Worm (Caenorhabditis elegans): Measurements from ENCODE around the gene ZK971.1.
A peak's percentile ranks its signal among the peaks of the same experiment; 100 is the strongest.

ZK971.1 gene

DNA sequence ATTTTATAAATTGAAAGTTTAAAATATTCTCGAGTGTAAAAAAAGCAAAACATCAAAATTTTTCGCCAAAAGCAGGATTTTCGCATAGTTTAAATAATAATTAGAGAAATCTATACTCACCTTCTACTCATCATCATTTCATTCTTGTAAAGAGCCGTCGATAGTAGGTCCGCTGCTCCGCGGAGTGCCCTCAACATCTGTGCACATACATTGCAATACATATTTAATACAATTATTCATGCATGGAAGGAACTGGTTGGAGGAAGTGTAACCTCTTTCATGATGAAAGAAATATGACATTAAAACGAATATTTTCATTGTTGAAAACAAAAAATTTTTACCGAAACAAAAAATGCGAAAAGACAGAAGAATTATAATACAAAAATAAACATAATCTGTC lies 37.2 kb downstream of the ZK971.1 start, which contains the start of gene mrps-14:
mrps-14 (minus strand) TSS at position 197 of the 400 bp plus-strand sequence.
- TF ChIP-seq nhr-77 (tag; optimal IDR thresholded peaks at IDR 0.05) (no peak), ceh-82 (tag; optimal IDR thresholded peaks at IDR 0.05) (no peak), unc-130 (tag; optimal IDR thresholded peaks at IDR 0.05) (no peak), F16B12.6 (tag; optimal IDR thresholded peaks at IDR 0.05) (no peak), nhr-76 (tag; optimal IDR thresholded peaks at IDR 0.05) (no peak), pag-3 (tag; optimal IDR thresholded peaks at IDR 0.05; ENCODE audit: borderline replicate concordance, insufficient read depth) (no peak), ztf-11 (tag; optimal IDR thresholded peaks at IDR 0.05) (no peak), efl-1 (optimal IDR thresholded peaks at IDR 0.05) (no peak), efl-1 (GFP tag; optimal IDR thresholded peaks at IDR 0.05 in 1 of 2) (no peak), mef-2 (tag; optimal IDR thresholded peaks at IDR 0.05) (no peak)

DNA sequence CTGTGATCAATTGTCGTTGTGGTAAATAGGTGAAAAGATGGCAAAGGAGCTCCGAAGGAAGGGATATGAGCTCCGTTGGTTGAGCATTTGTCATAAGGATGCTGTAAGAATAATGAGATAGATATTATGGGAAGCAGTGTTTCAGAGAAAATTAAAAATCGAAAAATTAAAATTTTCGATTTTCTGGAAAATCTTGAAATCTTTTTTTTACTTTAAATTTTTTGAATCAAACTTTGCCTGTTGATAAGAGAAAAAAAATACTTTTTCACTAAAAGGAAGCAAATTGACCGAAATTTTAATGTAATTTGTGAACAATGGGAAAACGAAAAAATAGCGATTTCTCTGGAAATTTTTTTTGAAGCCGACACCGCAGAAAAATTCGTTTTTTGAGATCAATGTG lies 39.9 kb downstream of the ZK971.1 start, which contains the start of gene mec-15:
mec-15 (minus strand) TSS at position 101 of the 400 bp plus-strand sequence.
- TF ChIP-seq unc-62 (GFP tag; optimal IDR thresholded peaks at IDR 0.05), result no peak
- TF ChIP-seq lin-39 (tag; optimal IDR thresholded peaks at IDR 0.05), result no peak
- TF ChIP-seq blmp-1 (tag; optimal IDR thresholded peaks at IDR 0.05), result no peak
- TF ChIP-seq mdl-1 (tag; optimal IDR thresholded peaks at IDR 0.05), result no peak
- no peak for TF ChIP-seq snu-23 (GFP tag; optimal IDR thresholded peaks at IDR 0.05)
- TF ChIP-seq zag-1 (tag; optimal IDR thresholded peaks at IDR 0.05), result no peak
- TF ChIP-seq pax-3 (tag; optimal IDR thresholded peaks at IDR 0.05), result no peak
- no peak for TF ChIP-seq sptf-1 (tag; optimal IDR thresholded peaks at IDR 0.05)
- TF ChIP-seq ama-1 (optimal IDR thresholded peaks at IDR 0.05), result no peak
- no peak for TF ChIP-seq ztf-11 (tag; optimal IDR thresholded peaks at IDR 0.05)
- TF ChIP-seq nhr-90 (tag; optimal IDR thresholded peaks at IDR 0.05; ENCODE audit: poor library complexity), result no peak
- no peak for TF ChIP-seq dpl-1 (GFP tag; optimal IDR thresholded peaks at IDR 0.05)
- TF ChIP-seq lir-3 (tag; optimal IDR thresholded peaks at IDR 0.05; ENCODE audit: poor library complexity), result no peak
- TF ChIP-seq vab-15 (tag; optimal IDR thresholded peaks at IDR 0.05), result no peak
- TF ChIP-seq nhr-19 (GFP tag; conservative IDR thresholded peaks at IDR 0.05), result no peak
- TF ChIP-seq rnt-1 (tag; optimal IDR thresholded peaks at IDR 0.05), result no peak
- no peak for TF ChIP-seq hlh-17 (GFP tag; optimal IDR thresholded peaks at IDR 0.05; ENCODE audit: borderline replicate concordance)
- TF ChIP-seq nhr-11 (tag; optimal IDR thresholded peaks at IDR 0.05), result no peak
- no peak for TF ChIP-seq alr-1 (tag; optimal IDR thresholded peaks at IDR 0.05; ENCODE audit: borderline replicate concordance)

DNA sequence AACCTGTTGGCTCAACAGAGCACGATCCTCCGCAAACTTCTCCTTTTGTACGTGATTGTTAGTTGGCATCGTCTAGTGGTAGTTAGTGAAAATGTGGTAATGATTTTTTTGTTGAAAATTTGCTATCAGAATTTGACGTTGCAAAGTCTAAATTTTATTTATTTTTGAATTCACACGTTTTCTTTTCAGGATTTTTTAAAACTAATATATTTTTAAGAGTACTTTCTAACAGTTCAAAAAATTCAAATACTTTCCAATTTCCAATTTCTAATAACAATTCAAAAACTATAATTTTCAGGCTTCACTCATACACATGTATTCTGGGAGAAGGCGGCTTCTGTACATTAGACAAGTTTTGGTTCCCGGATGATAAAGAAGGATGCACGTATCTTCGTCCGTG lies 45.1 kb downstream of the ZK971.1 start, which contains the start of gene ubxn-5:
ubxn-5 (minus strand) TSS at position 101 of the 400 bp plus-strand sequence.
- no peak for TF ChIP-seq ets-5 (GFP tag; IDR thresholded peaks at IDR 0.05)
- TF ChIP-seq unc-98 (GFP tag; IDR thresholded peaks at IDR 0.05), result no peak
- no peak for TF ChIP-seq ceh-88 (GFP tag; IDR thresholded peaks at IDR 0.05)
- TF ChIP-seq Y116A8C.19 (tag; optimal IDR thresholded peaks at IDR 0.05; ENCODE audit: borderline replicate concordance), result no peak
- TF ChIP-seq sox-4 (tag; optimal IDR thresholded peaks at IDR 0.05), result no peak
- TF ChIP-seq xbp-1 (tag; optimal IDR thresholded peaks at IDR 0.05), result no peak
- TF ChIP-seq dsc-1 (tag; optimal IDR thresholded peaks at IDR 0.05), result no peak
- TF ChIP-seq nhr-11 (tag; optimal IDR thresholded peaks at IDR 0.05), result no peak
- TF ChIP-seq nhr-47 (tag; optimal IDR thresholded peaks at IDR 0.05), result no peak
- TF ChIP-seq sptf-1 (tag; optimal IDR thresholded peaks at IDR 0.05), result no peak
- TF ChIP-seq lin-15B (tag; optimal IDR thresholded peaks at IDR 0.05), result no peak
- no peak for TF ChIP-seq mab-9 (GFP tag; IDR thresholded peaks at IDR 0.05)

DNA sequence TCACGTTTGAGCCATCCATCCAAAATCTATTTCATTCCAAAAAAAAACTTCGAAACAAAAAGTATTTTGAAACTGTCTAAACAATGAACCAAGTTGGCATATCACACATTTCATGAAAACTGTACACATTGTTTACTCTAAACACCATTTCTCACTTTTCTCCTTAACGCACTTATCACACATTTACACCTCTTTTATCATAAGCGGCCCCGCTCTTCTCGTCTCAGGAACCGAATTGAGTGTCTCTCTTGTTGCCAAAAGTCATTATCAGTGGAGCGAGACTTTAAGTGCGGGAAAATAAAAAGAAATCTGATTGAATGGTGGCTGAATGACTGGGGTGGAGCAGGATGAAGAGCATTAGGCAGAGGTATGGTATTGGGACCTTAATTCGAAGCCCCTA lies 47.6 kb downstream of the ZK971.1 start:
- peak; percentile 57 for TF ChIP-seq elt-2 (tag; optimal IDR thresholded peaks at IDR 0.05)
- no peak for TF ChIP-seq nhr-20 (tag; optimal IDR thresholded peaks at IDR 0.05)
- TF ChIP-seq zip-4 (GFP tag; optimal IDR thresholded peaks at IDR 0.05), result no peak
